Fruit fly (Drosophila melanogaster) whole organism, embryonic: Measurements from ENCODE around the gene CG43998.

Experiments
- Adf1 ChIP-seq: fragments of 200-800 bp; sonication (Bioruptor generic); IDR thresholded peaks from 2 replicates; pipeline ENCODE4 v1.3.6; 2022; ENCODE audit warnings: missing biosample characterization, missing genetic modification characterization
- Atf6 ChIP-seq: fragments of 200-800 bp; sonication (Bioruptor generic); IDR thresholded peaks from 2 replicates; pipeline ENCODE4 v1.3.6; 2022; ENCODE audit warnings: missing biosample characterization, missing genetic modification characterization
- B-H2 ChIP-seq: fragments of 200-800 bp; sonication (Bioruptor generic); optimal IDR thresholded peaks from 2 replicates; lab custom pipeline; 2018; ENCODE audit warnings: missing biosample characterization, mild to moderate bottlenecking, missing genetic modification characterization
- CG11247 ChIP-seq: fragments of 200-800 bp; sonication (Bioruptor generic); IDR thresholded peaks from 2 replicates; pipeline ENCODE4 v1.3.6; 2022; ENCODE audit warnings: missing biosample characterization, missing genetic modification characterization
- CG11504 ChIP-seq: fragments of 200-800 bp; sonication (Bioruptor generic); optimal IDR thresholded peaks from 3 replicates; lab custom pipeline; 2019; ENCODE audit warnings: missing biosample characterization, mild to moderate bottlenecking, missing genetic modification characterization, moderate library complexity
- CG13775 ChIP-seq: fragments of 200-800 bp; sonication (Bioruptor generic); optimal IDR thresholded peaks from 3 replicates; lab custom pipeline; 2017; ENCODE audit warnings: missing biosample characterization, mild to moderate bottlenecking, missing genetic modification characterization
- CG14441 ChIP-seq: fragments of 200-800 bp; sonication (Bioruptor generic); IDR thresholded peaks from 2 replicates; pipeline ENCODE4 v1.3.6; 2022; ENCODE audit warnings: missing biosample characterization, missing genetic modification characterization
- CG14710 ChIP-seq: fragments of 200-800 bp; sonication (Bioruptor generic); optimal IDR thresholded peaks from 3 replicates; lab custom pipeline; 2019; ENCODE audit warnings: missing biosample characterization, mild to moderate bottlenecking, missing genetic modification characterization, moderate library complexity
- CG14860 ChIP-seq: fragments of 200-800 bp; sonication (Bioruptor generic); IDR thresholded peaks from 3 replicates; pipeline ENCODE4 v1.3.6; 2022; ENCODE audit warnings: missing biosample characterization, missing genetic modification characterization; ENCODE audit not compliant: partially characterized antibody
- CG15073 ChIP-seq: fragments of 200-800 bp; sonication (Bioruptor generic); optimal IDR thresholded peaks from 2 replicates; lab custom pipeline; 2016; ENCODE audit warnings: missing biosample characterization, missing genetic modification characterization
- CG16815 ChIP-seq: fragments of 200-800 bp; sonication (Bioruptor generic); optimal IDR thresholded peaks from 3 replicates; lab custom pipeline; 2017; ENCODE audit warnings: missing biosample characterization, mild to moderate bottlenecking, missing genetic modification characterization
- CG18476 ChIP-seq: fragments of 200-800 bp; sonication (Bioruptor generic); optimal IDR thresholded peaks from 2 replicates; lab custom pipeline; 2016; ENCODE audit warnings: missing biosample characterization, mild to moderate bottlenecking, missing genetic modification characterization
- CG31388 ChIP-seq: fragments of 200-800 bp; sonication (Bioruptor generic); optimal IDR thresholded peaks from 2 replicates; lab custom pipeline; 2016; ENCODE audit warnings: missing biosample characterization, missing genetic modification characterization
- CG3163 ChIP-seq: fragments of 200-800 bp; sonication (Bioruptor generic); optimal IDR thresholded peaks from 3 replicates; lab custom pipeline; 2016; ENCODE audit warnings: missing biosample characterization, missing genetic modification characterization
- CG3407 ChIP-seq: fragments of 200-800 bp; sonication (Bioruptor generic); optimal IDR thresholded peaks from 2 replicates; lab custom pipeline; 2018; ENCODE audit warnings: missing biosample characterization, mild to moderate bottlenecking, missing genetic modification characterization
- CG7357 ChIP-seq: fragments of 200-800 bp; sonication (Bioruptor generic); IDR thresholded peaks from 3 replicates; pipeline ENCODE4 v1.3.6; 2022; ENCODE audit warnings: missing biosample characterization, missing genetic modification characterization
- CG7786 ChIP-seq: fragments of 200-800 bp; sonication (Bioruptor generic); optimal IDR thresholded peaks from 2 replicates; lab custom pipeline; 2016; ENCODE audit warnings: missing biosample characterization, missing genetic modification characterization
- CG8281 ChIP-seq: fragments of 200-800 bp; sonication (Bioruptor generic); optimal IDR thresholded peaks from 2 replicates; lab custom pipeline; 2018; ENCODE audit warnings: missing biosample characterization, mild to moderate bottlenecking, missing genetic modification characterization, moderate library complexity
- D ChIP-seq, 2 experiments: fragments of 200-800 bp in 1 of 2; fragments of >200 bp in 1 of 2; sonication (Bioruptor generic) in 1 of 2; optimal IDR thresholded peaks; 2 replicates in 1 of 2; 3 replicates in 1 of 2; lab custom pipeline; 2017; ENCODE audit warnings: mild to moderate bottlenecking in 1 of 2, missing biosample characterization in 1 of 2, missing genetic modification characterization in 1 of 2, missing genetic modification reagents in 1 of 2
- HHEX ChIP-seq: fragments of 200-800 bp; sonication (Bioruptor generic); optimal IDR thresholded peaks from 3 replicates; lab custom pipeline; 2017; ENCODE audit warnings: missing biosample characterization, mild to moderate bottlenecking, missing genetic modification characterization, missing genetic modification reagents
- Hmr ChIP-seq: fragments of 200-800 bp; sonication (Bioruptor generic); optimal IDR thresholded peaks from 3 replicates; lab custom pipeline; 2017; ENCODE audit warnings: mild to moderate bottlenecking, missing biosample characterization, missing genetic modification reagents, missing genetic modification characterization
- Hr39 ChIP-seq: fragments of >200 bp; optimal IDR thresholded peaks from 2 replicates; lab custom pipeline; 2017
- Hr51 ChIP-seq, 2 experiments: fragments of 200-800 bp; sonication (Bioruptor generic); optimal IDR thresholded peaks; 2 replicates in 1 of 2; 3 replicates in 1 of 2; lab custom pipeline; 2016 to 2018; ENCODE audit warnings: missing biosample characterization in 2 of 2, missing genetic modification characterization in 2 of 2, mild to moderate bottlenecking in 1 of 2, moderate library complexity in 1 of 2
- Lhr ChIP-seq: fragments of 200-800 bp; sonication (Bioruptor generic); optimal IDR thresholded peaks from 3 replicates; lab custom pipeline; 2017; ENCODE audit warnings: mild to moderate bottlenecking, missing biosample characterization, missing genetic modification reagents, missing genetic modification characterization
- NC2β ChIP-seq: fragments of 200-800 bp; sonication (Bioruptor generic); optimal IDR thresholded peaks from 2 replicates; lab custom pipeline; 2016; ENCODE audit warnings: missing biosample characterization, missing genetic modification characterization
- Nf-YC ChIP-seq: fragments of 200-800 bp; optimal IDR thresholded peaks from 3 replicates; lab custom pipeline; 2019; ENCODE audit warnings: missing biosample characterization, mild to moderate bottlenecking, missing genetic modification characterization, moderate library complexity
- Oli ChIP-seq: fragments of 200-800 bp; sonication (Bioruptor generic); optimal IDR thresholded peaks from 2 replicates; lab custom pipeline; 2018; ENCODE audit warnings: missing biosample characterization, mild to moderate bottlenecking, missing genetic modification characterization, moderate library complexity
- Opbp ChIP-seq: fragments of 200-800 bp; sonication (Bioruptor generic); IDR thresholded peaks from 3 replicates; pipeline ENCODE4 v1.3.6; 2022; ENCODE audit warnings: missing biosample characterization, missing genetic modification characterization; ENCODE audit not compliant: partially characterized antibody
- Ravus ChIP-seq: fragments of 200-800 bp; sonication (Bioruptor generic); IDR thresholded peaks from 2 replicates; pipeline ENCODE4 v1.3.6; 2022; ENCODE audit warnings: missing biosample characterization, missing genetic modification characterization
- Side ChIP-seq: fragments of 200-800 bp; sonication (Bioruptor generic); optimal IDR thresholded peaks from 2 replicates; lab custom pipeline; 2016; ENCODE audit warnings: missing biosample characterization, missing genetic modification characterization
- Ssrp ChIP-seq: fragments of 200-800 bp; sonication (Bioruptor generic); optimal IDR thresholded peaks from 2 replicates; lab custom pipeline; 2018; ENCODE audit warnings: missing biosample characterization, mild to moderate bottlenecking, missing genetic modification characterization, moderate library complexity
- Xrp1 ChIP-seq: fragments of 200-800 bp; sonication (Bioruptor generic); IDR thresholded peaks from 2 replicates; pipeline ENCODE4 v1.3.6; 2022; ENCODE audit warnings: missing biosample characterization, missing genetic modification characterization
- ac ChIP-seq: fragments of 200-800 bp; sonication (Bioruptor generic); optimal IDR thresholded peaks from 3 replicates; lab custom pipeline; 2017; ENCODE audit warnings: missing biosample characterization, mild to moderate bottlenecking, missing genetic modification characterization
- ase ChIP-seq: fragments of 200-800 bp; sonication (Bioruptor generic); IDR thresholded peaks from 3 replicates; pipeline ENCODE4 v1.3.6; 2022; ENCODE audit warnings: missing biosample characterization, missing genetic modification characterization
- corto ChIP-seq: fragments of 200-800 bp; sonication (Bioruptor generic); optimal IDR thresholded peaks from 2 replicates; lab custom pipeline; 2016; ENCODE audit warnings: missing biosample characterization, mild to moderate bottlenecking, missing genetic modification characterization, moderate library complexity
- dimm ChIP-seq: fragments of 200-800 bp; sonication (Bioruptor generic); IDR thresholded peaks from 2 replicates; pipeline ENCODE4 v1.3.6; 2022; ENCODE audit warnings: missing biosample characterization, missing genetic modification characterization
- dmrt99B ChIP-seq: fragments of 200-800 bp; sonication (Bioruptor generic); optimal IDR thresholded peaks from 2 replicates; lab custom pipeline; 2018; ENCODE audit warnings: missing biosample characterization, mild to moderate bottlenecking, missing genetic modification characterization, moderate library complexity
- fru ChIP-seq: fragments of >200 bp; optimal IDR thresholded peaks from 2 replicates; lab custom pipeline; 2017
- ftz-f1 ChIP-seq: fragments of 200-800 bp; sonication (Bioruptor generic); optimal IDR thresholded peaks from 2 replicates; lab custom pipeline; 2016; ENCODE audit warnings: missing biosample characterization, missing genetic modification characterization
- hth ChIP-seq: fragments of >200 bp; optimal IDR thresholded peaks from 2 replicates; lab custom pipeline; 2017; ENCODE audit warnings: inconsistent platforms
- nmo ChIP-seq: fragments of 200-800 bp; sonication (Bioruptor generic); optimal IDR thresholded peaks from 2 replicates; lab custom pipeline; 2018; ENCODE audit warnings: missing biosample characterization, mild to moderate bottlenecking, missing genetic modification characterization, moderate library complexity
- pum ChIP-seq: fragments of 200-800 bp; sonication (Bioruptor generic); optimal IDR thresholded peaks from 2 replicates; lab custom pipeline; 2016; ENCODE audit warnings: missing biosample characterization, missing genetic modification characterization
- repo ChIP-seq: fragments of 200-800 bp; sonication (Bioruptor generic); optimal IDR thresholded peaks from 2 replicates; lab custom pipeline; 2016; ENCODE audit warnings: missing biosample characterization, missing genetic modification characterization
- scrt ChIP-seq: fragments of 200-800 bp; sonication (Bioruptor generic); optimal IDR thresholded peaks from 2 replicates; lab custom pipeline; 2018; ENCODE audit warnings: missing biosample characterization, mild to moderate bottlenecking, missing genetic modification characterization, moderate library complexity
- sd ChIP-seq: fragments of 200-800 bp; sonication (Bioruptor generic); optimal IDR thresholded peaks from 3 replicates; lab custom pipeline; 2018; ENCODE audit warnings: missing biosample characterization, mild to moderate bottlenecking, missing genetic modification characterization, moderate library complexity
- slbo ChIP-seq: fragments of 200-800 bp; sonication (Bioruptor generic); IDR thresholded peaks from 2 replicates; pipeline ENCODE4 v1.3.6; 2022; ENCODE audit warnings: missing biosample characterization, missing genetic modification characterization
- sob ChIP-seq: fragments of 200-800 bp; sonication (Bioruptor generic); IDR thresholded peaks from 2 replicates; pipeline ENCODE4 v1.3.6; 2022; ENCODE audit warnings: missing biosample characterization, missing genetic modification characterization
- sr ChIP-seq: fragments of 200-800 bp; sonication (Bioruptor generic); IDR thresholded peaks from 3 replicates; pipeline ENCODE4 v1.3.6; 2022; ENCODE audit warnings: missing biosample characterization, missing genetic modification characterization
- ssp ChIP-seq: fragments of 200-800 bp; sonication (Bioruptor generic); IDR thresholded peaks from 2 replicates; pipeline ENCODE4 v1.3.6; 2022; ENCODE audit warnings: missing biosample characterization, missing genetic modification characterization

The CG43998 gene

DNA sequence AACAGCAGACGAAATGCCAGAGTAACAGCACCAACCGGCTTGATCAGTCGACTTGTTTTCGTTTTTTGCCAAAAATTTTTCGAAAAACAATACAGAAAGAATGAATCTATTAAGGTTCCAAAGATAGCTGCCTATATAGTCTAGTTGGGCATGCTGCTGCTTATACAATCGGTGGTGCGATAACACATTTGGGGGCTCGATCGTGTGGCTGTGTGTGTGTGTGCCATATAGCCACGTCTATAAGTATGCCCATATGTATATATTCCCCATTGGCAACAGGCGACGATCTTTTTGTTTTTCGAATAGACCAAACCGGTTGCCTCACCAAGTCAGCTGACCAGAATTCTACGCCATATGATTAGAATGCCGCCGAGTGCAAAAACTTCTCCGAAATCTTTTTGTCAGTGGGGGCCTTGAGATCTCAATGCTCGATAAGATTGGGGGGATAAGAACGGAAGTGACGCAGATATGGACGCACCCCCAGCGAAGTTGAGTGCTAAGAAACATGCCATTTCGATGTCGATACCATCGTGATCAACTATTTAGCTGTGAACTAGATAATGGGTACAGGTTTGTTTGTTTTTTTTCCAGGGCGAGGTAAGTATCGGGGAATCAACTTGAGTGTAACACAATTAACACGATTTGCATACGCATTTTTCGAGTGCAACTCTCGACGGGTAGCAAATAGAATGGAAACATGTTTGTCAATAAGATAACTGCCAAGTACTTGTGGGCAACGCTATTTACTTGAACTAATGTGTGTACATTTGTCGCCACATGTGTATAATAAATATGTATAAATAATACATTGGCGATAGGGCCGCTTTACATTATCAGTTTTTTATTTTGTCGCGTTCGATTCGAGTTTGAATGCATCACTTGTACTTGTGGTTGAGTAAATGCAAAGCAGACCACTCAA lies 11.4 kb upstream of the CG43998 start (continued):
- TF ChIP-seq CG13775 (GFP tag; lab: Kevin White, UChicago) (peak; percentile 70), CG3163 (peak; percentile 34), Hr39 (lab: Kevin White, UChicago) (no peak), dimm (GFP tag; lab: Robert Waterston, UW) (no peak), ftz-f1 (GFP tag; lab: Kevin White, UChicago) (peak; percentile 70), ssp (GFP tag; lab: Robert Waterston, UW) (peak; percentile 38; the same call in 1 of the 2 replicates), CG31388 (GFP tag; lab: Kevin White, UChicago) (peak; percentile 14), CG7357 (GFP tag; lab: Robert Waterston, UW) (no peak), ac (GFP tag; lab: Kevin White, UChicago) (peak; percentile 86), CG11247 (GFP tag; lab: Robert Waterston, UW) (peak; percentile 78), CG14710 (tag; lab: Kevin White, UChicago) (peak; percentile 86), pum (GFP tag; lab: Kevin White, UChicago) (peak; percentile 47), Hr51 (GFP tag; optimal IDR thresholded peaks at IDR 0.05; lab: Kevin White, UChicago) (peak; percentile 39 to 40), D (optimal IDR thresholded peaks at IDR 0.05; lab: Kevin White, UChicago) (no peak), D (GFP tag; optimal IDR thresholded peaks at IDR 0.05; lab: Kevin White, UChicago) (peak; percentile 87), CG7786 (GFP tag; lab: Kevin White, UChicago) (peak; percentile 24), dmrt99B (tag; lab: Kevin White, UChicago) (peak; percentile 78), B-H2 (GFP tag; lab: Kevin White, UChicago) (peak; percentile 31), sd (tag; lab: Kevin White, UChicago) (peak; percentile 60), CG18476 (GFP tag; lab: Kevin White, UChicago) (peak; percentile 85), Nf-YC (tag; lab: Kevin White, UChicago) (peak; percentile 40), Ravus (GFP tag; lab: Robert Waterston, UW) (no peak; the same call in 1 of the 2 replicates), sob (GFP tag; lab: Robert Waterston, UW) (peak; percentile 87), NC2β (GFP tag; lab: Kevin White, UChicago) (peak; percentile 81), fru (lab: Kevin White, UChicago) (no peak), Oli (tag; lab: Kevin White, UChicago) (peak; percentile 45), hth (lab: Kevin White, UChicago) (no peak), Atf6 (GFP tag; lab: Robert Waterston, UW) (peak; percentile 78), CG15073 (GFP tag; lab: Kevin White, UChicago) (peak; percentile 37), Hmr (GFP tag; lab: Kevin White, UChicago) (peak; percentile 89), CG14441 (GFP tag; lab: Robert Waterston, UW) (peak; percentile 57), scrt (peak; percentile 61), Xrp1 (GFP tag; lab: Robert Waterston, UW) (peak; percentile 95), HHEX (GFP tag; lab: Kevin White, UChicago) (peak; percentile 88), repo (GFP tag; lab: Kevin White, UChicago) (peak; percentile 66), CG11504 (tag; lab: Kevin White, UChicago) (peak; percentile 77), CG16815 (peak; percentile 28), sr (GFP tag; lab: Robert Waterston, UW) (peak; percentile 87), corto (no peak), Side (peak; percentile 72), ase (GFP tag; lab: Robert Waterston, UW) (peak; percentile 60; the same call in 2 of the 3 replicates), nmo (GFP tag; lab: Kevin White, UChicago) (peak; percentile 50), Opbp (no peak), CG3407 (GFP tag; lab: Kevin White, UChicago) (peak; percentile 95), CG8281 (tag; lab: Kevin White, UChicago) (peak; percentile 76), CG14860 (no peak), Ssrp (tag; lab: Kevin White, UChicago) (peak; percentile 13), slbo (peak; percentile 56), Lhr (peak; percentile 88), Adf1 (GFP tag; lab: Robert Waterston, UW) (no peak; the same call in 1 of the 2 replicates)
